Fruit fly (Drosophila melanogaster) whole organism, embryonic: Measurements from ENCODE around the gene Sidpn.
A peak's percentile ranks its signal among the peaks of the same experiment; 100 is the strongest.

Experiments
- Aef1 ChIP-seq: fragments of 200-800 bp; sonication (Bioruptor generic); IDR thresholded peaks from 3 replicates; pipeline ENCODE4 v1.3.6; 2022; ENCODE audit warnings: missing biosample characterization, missing genetic modification characterization
- B-H1 ChIP-seq: fragments of 200-800 bp; sonication (Bioruptor generic); IDR thresholded peaks from 3 replicates; pipeline ENCODE4 v1.3.6; 2022; ENCODE audit warnings: missing biosample characterization, missing genetic modification characterization
- C15 ChIP-seq: fragments of 200-800 bp; sonication (Bioruptor generic); IDR thresholded peaks from 3 replicates; pipeline ENCODE4 v1.3.6; 2022; ENCODE audit warnings: missing biosample characterization, missing genetic modification characterization
- CG10431 ChIP-seq: fragments of 200-800 bp; sonication (Bioruptor generic); optimal IDR thresholded peaks from 3 replicates; lab custom pipeline; 2018; ENCODE audit warnings: missing biosample characterization, mild to moderate bottlenecking, missing genetic modification characterization
- CG10462 ChIP-seq: fragments of 200-800 bp; sonication (Bioruptor generic); optimal IDR thresholded peaks from 2 replicates; lab custom pipeline; 2016; ENCODE audit warnings: missing biosample characterization, missing genetic modification characterization
- CG10543 ChIP-seq: fragments of 200-800 bp; sonication (Bioruptor generic); optimal IDR thresholded peaks from 3 replicates; lab custom pipeline; 2017; ENCODE audit warnings: missing biosample characterization, mild to moderate bottlenecking, missing genetic modification characterization, moderate library complexity
- CG10654 ChIP-seq: fragments of 200-800 bp; sonication (Bioruptor generic); optimal IDR thresholded peaks from 2 replicates; lab custom pipeline; 2016; ENCODE audit warnings: missing biosample characterization, missing genetic modification characterization
- CG11085 ChIP-seq: fragments of 200-800 bp; sonication (Bioruptor generic); IDR thresholded peaks from 2 replicates; pipeline ENCODE4 v1.3.6; 2022; ENCODE audit warnings: missing biosample characterization, missing genetic modification characterization
- CG11247 ChIP-seq: fragments of 200-800 bp; sonication (Bioruptor generic); IDR thresholded peaks from 2 replicates; pipeline ENCODE4 v1.3.6; 2022; ENCODE audit warnings: missing biosample characterization, missing genetic modification characterization
- CG11723 ChIP-seq: fragments of 200-800 bp; sonication (Bioruptor generic); optimal IDR thresholded peaks from 2 replicates; lab custom pipeline; 2017; ENCODE audit warnings: missing biosample characterization, mild to moderate bottlenecking, missing genetic modification characterization
- CG13296 ChIP-seq: fragments of 200-800 bp; sonication (Bioruptor generic); optimal IDR thresholded peaks from 3 replicates; lab custom pipeline; 2018; ENCODE audit warnings: missing biosample characterization, mild to moderate bottlenecking, missing genetic modification characterization
- CG13894 ChIP-seq: fragments of 200-800 bp; sonication (Bioruptor generic); optimal IDR thresholded peaks from 3 replicates; lab custom pipeline; 2018; ENCODE audit warnings: missing biosample characterization, mild to moderate bottlenecking, missing genetic modification characterization, moderate library complexity
- CG1602 ChIP-seq: fragments of 200-800 bp; sonication (Bioruptor generic); optimal IDR thresholded peaks from 3 replicates; lab custom pipeline; 2016; ENCODE audit warnings: missing biosample characterization, missing genetic modification characterization
- CG17829 ChIP-seq: fragments of 200-800 bp; optimal IDR thresholded peaks from 2 replicates; lab custom pipeline; 2019; ENCODE audit warnings: missing biosample characterization, mild to moderate bottlenecking, missing genetic modification characterization, moderate library complexity
- CG30020 ChIP-seq: fragments of 200-800 bp; optimal IDR thresholded peaks from 2 replicates; lab custom pipeline; 2019; ENCODE audit warnings: missing biosample characterization, mild to moderate bottlenecking, missing genetic modification characterization, moderate library complexity
- CG31224 ChIP-seq: fragments of 200-800 bp; sonication (Bioruptor generic); IDR thresholded peaks from 2 replicates; pipeline ENCODE4 v1.3.6; 2022; ENCODE audit warnings: missing biosample characterization, missing genetic modification characterization
- CG3407 ChIP-seq: fragments of 200-800 bp; sonication (Bioruptor generic); optimal IDR thresholded peaks from 2 replicates; lab custom pipeline; 2018; ENCODE audit warnings: missing biosample characterization, mild to moderate bottlenecking, missing genetic modification characterization
- CG5953 ChIP-seq: fragments of 200-800 bp; sonication (Bioruptor generic); IDR thresholded peaks from 2 replicates; pipeline ENCODE4 v1.3.6; 2022; ENCODE audit warnings: missing biosample characterization, missing genetic modification characterization
- CG6254 ChIP-seq: fragments of 200-800 bp; sonication (Bioruptor generic); optimal IDR thresholded peaks from 3 replicates; lab custom pipeline; 2017; ENCODE audit warnings: mild to moderate bottlenecking, missing biosample characterization, missing genetic modification reagents, missing genetic modification characterization
- CG7839 ChIP-seq: fragments of 200-800 bp; sonication (Bioruptor generic); optimal IDR thresholded peaks from 3 replicates; lab custom pipeline; 2018; ENCODE audit warnings: missing biosample characterization, mild to moderate bottlenecking, missing genetic modification characterization, moderate library complexity
- CG8924 ChIP-seq: fragments of 200-800 bp; optimal IDR thresholded peaks from 3 replicates; lab custom pipeline; 2019; ENCODE audit warnings: missing biosample characterization, mild to moderate bottlenecking, missing genetic modification characterization, moderate library complexity
- E2f1 ChIP-seq: fragments of 200-800 bp; sonication (Bioruptor generic); IDR thresholded peaks from 2 replicates; pipeline ENCODE4 v1.3.6; 2022; ENCODE audit warnings: missing biosample characterization, missing genetic modification characterization
- E2f2 ChIP-seq: fragments of 200-800 bp; sonication (Bioruptor generic); IDR thresholded peaks from 2 replicates; pipeline ENCODE4 v1.3.6; 2022; ENCODE audit warnings: missing biosample characterization, missing genetic modification characterization
- GATAe ChIP-seq: fragments of 200-800 bp; sonication (Bioruptor generic); conservative IDR thresholded peaks from 2 replicates; pipeline ENCODE4 v1.3.6; 2022; ENCODE audit warnings: missing biosample characterization, missing genetic modification characterization
- Hr78 ChIP-seq, 2 experiments: fragments of 200-800 bp in 1 of 2; fragments of >200 bp in 1 of 2; sonication (Bioruptor generic) in 1 of 2; optimal IDR thresholded peaks; 2 replicates each; lab custom pipeline; 2017 to 2019; ENCODE audit warnings: missing biosample characterization in 2 of 2, missing genetic modification characterization in 2 of 2, mild to moderate bottlenecking in 1 of 2, moderate library complexity in 1 of 2
- Med ChIP-seq: fragments of 200-800 bp; sonication (Bioruptor generic); peaks from one replicate; lab custom pipeline; 2016; ENCODE audit warnings: missing biosample characterization, missing genetic modification characterization, mild to moderate bottlenecking, inconsistent platforms, moderate library complexity
- NC2β ChIP-seq: fragments of 200-800 bp; sonication (Bioruptor generic); optimal IDR thresholded peaks from 2 replicates; lab custom pipeline; 2016; ENCODE audit warnings: missing biosample characterization, missing genetic modification characterization
- NfI ChIP-seq: fragments of 200-800 bp; sonication (Bioruptor generic); optimal IDR thresholded peaks from 3 replicates; lab custom pipeline; 2018; ENCODE audit warnings: missing biosample characterization, mild to moderate bottlenecking, missing genetic modification characterization, moderate library complexity
- Usf ChIP-seq: fragments of 200-800 bp; sonication (Bioruptor generic); optimal IDR thresholded peaks from 2 replicates; lab custom pipeline; 2017; ENCODE audit warnings: missing genotype, missing biosample characterization, missing genetic modification characterization
- YL-1 ChIP-seq: fragments of 200-800 bp; sonication (Bioruptor generic); optimal IDR thresholded peaks from 3 replicates; lab custom pipeline; 2017; ENCODE audit warnings: missing biosample characterization, mild to moderate bottlenecking, missing genetic modification characterization
- ap ChIP-seq: fragments of 200-800 bp; sonication (Bioruptor generic); IDR thresholded peaks from 2 replicates; pipeline ENCODE4 v1.3.6; 2022; ENCODE audit warnings: missing biosample characterization, missing genetic modification characterization
- ato ChIP-seq: fragments of 200-800 bp; sonication (Bioruptor generic); IDR thresholded peaks from 2 replicates; pipeline ENCODE4 v1.3.6; 2022; ENCODE audit warnings: missing biosample characterization, missing genetic modification characterization; ENCODE audit not compliant: partially characterized antibody
- bigmax ChIP-seq: fragments of 200-800 bp; sonication (Bioruptor generic); optimal IDR thresholded peaks from 2 replicates; lab custom pipeline; 2018; ENCODE audit warnings: missing biosample characterization, mild to moderate bottlenecking, missing genetic modification characterization
- cato ChIP-seq: fragments of 200-800 bp; sonication (Bioruptor generic); optimal IDR thresholded peaks from 2 replicates; lab custom pipeline; 2016; ENCODE audit warnings: missing biosample characterization, missing genetic modification characterization, borderline replicate concordance
- crol ChIP-seq: fragments of 200-800 bp; sonication (Bioruptor generic); IDR thresholded peaks from 2 replicates; pipeline ENCODE4 v1.3.6; 2022; ENCODE audit warnings: missing biosample characterization, missing genetic modification characterization
- crp ChIP-seq, 2 experiments: fragments of 200-800 bp; sonication (Bioruptor generic); optimal IDR thresholded peaks; 2 replicates in 1 of 2; 3 replicates in 1 of 2; lab custom pipeline; 2017; ENCODE audit warnings: missing biosample characterization in 2 of 2, missing genetic modification characterization in 2 of 2, mild to moderate bottlenecking in 1 of 2, moderate library complexity in 1 of 2
- insv ChIP-seq, 2 experiments: fragments of 200-800 bp; sonication (Bioruptor generic); optimal IDR thresholded peaks; 3 replicates each; lab custom pipeline; 2016 to 2018; ENCODE audit warnings: missing biosample characterization in 2 of 2, missing genetic modification characterization in 2 of 2
- knrl ChIP-seq: fragments of 200-800 bp; sonication (Bioruptor generic); IDR thresholded peaks from 3 replicates; pipeline ENCODE4 v1.3.6; 2022; ENCODE audit warnings: missing biosample characterization, missing genetic modification characterization; ENCODE audit not compliant: partially characterized antibody
- phol ChIP-seq: fragments of 200-800 bp; sonication (Bioruptor generic); optimal IDR thresholded peaks from 3 replicates; lab custom pipeline; 2018; ENCODE audit warnings: missing biosample characterization, mild to moderate bottlenecking, missing genetic modification characterization, moderate library complexity
- pzg ChIP-seq: fragments of 200-800 bp; sonication (Bioruptor generic); optimal IDR thresholded peaks from 3 replicates; lab custom pipeline; 2018; ENCODE audit warnings: missing biosample characterization, mild to moderate bottlenecking, missing genetic modification characterization, moderate library complexity
- run ChIP-seq: fragments of 200-800 bp; sonication (Bioruptor generic); optimal IDR thresholded peaks from 3 replicates; lab custom pipeline; 2018; ENCODE audit warnings: missing biosample characterization, mild to moderate bottlenecking, missing genetic modification characterization
- scrt ChIP-seq: fragments of 200-800 bp; sonication (Bioruptor generic); optimal IDR thresholded peaks from 2 replicates; lab custom pipeline; 2018; ENCODE audit warnings: missing biosample characterization, mild to moderate bottlenecking, missing genetic modification characterization, moderate library complexity
- tap ChIP-seq: fragments of 200-800 bp; optimal IDR thresholded peaks from 3 replicates; lab custom pipeline; 2019; ENCODE audit warnings: missing biosample characterization, mild to moderate bottlenecking, missing genetic modification characterization, moderate library complexity
- tin ChIP-seq: fragments of 200-800 bp; sonication (Bioruptor generic); optimal IDR thresholded peaks from 3 replicates; lab custom pipeline; 2016; ENCODE audit warnings: missing biosample characterization, missing genetic modification characterization
- trem ChIP-seq: fragments of 200-800 bp; optimal IDR thresholded peaks from 3 replicates; lab custom pipeline; 2019; ENCODE audit warnings: missing biosample characterization, mild to moderate bottlenecking, missing genetic modification characterization, moderate library complexity
- unc-4 ChIP-seq: fragments of 200-800 bp; sonication (Bioruptor generic); IDR thresholded peaks from 2 replicates; pipeline ENCODE4 v1.3.6; 2022; ENCODE audit warnings: missing biosample characterization, missing genetic modification characterization; ENCODE audit not compliant: partially characterized antibody
- zen2 ChIP-seq: fragments of 200-800 bp; sonication (Bioruptor generic); IDR thresholded peaks from 3 replicates; pipeline ENCODE4 v1.3.6; 2022; ENCODE audit warnings: missing biosample characterization, missing genetic modification characterization; ENCODE audit not compliant: partially characterized antibody

The Sidpn gene

DNA sequence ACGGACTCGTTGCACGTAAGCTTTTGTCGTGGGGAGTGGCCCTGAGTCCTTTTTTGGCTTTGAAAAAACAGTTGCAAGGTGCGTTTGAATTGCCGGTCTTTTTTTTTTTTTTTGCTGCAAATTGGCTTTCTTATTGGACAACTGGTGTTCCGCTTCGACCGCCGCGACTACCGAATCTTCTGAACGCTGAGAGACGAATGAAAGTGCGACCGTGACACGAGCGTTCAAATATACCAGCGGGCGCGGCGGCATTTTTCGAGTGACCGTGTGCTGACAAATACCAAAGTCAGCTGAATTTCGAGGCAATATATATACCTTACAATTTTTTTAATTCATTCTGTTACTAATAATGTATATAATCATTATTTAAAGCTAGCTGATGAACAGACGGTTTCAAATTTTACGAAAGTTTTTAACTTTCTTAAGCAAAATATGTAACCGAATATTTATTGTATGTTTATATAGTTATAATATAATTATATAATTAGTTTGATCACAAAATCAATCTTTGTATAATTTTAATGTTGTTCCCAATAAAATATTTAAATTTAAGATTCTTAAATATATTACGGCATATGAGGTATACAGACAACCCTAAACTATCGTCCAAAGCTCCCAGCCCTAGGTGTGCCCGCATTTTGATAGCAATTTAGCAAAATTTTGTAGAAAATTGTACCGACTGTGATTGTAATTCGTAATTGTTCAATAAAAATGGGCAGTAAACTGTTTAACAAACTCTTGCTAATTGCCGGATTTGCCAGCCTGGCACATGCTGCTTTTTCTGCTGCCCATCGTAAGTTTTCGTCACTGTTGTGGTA lies 40.2 kb upstream of the Sidpn start, which contains the start of the genes Swip-1 and EMC5 (continued):
- TF ChIP-seq GATAe (GFP tag; lab: Robert Waterston, UW) (no peak), tin (GFP tag; lab: Kevin White, UChicago) (peak; percentile 56), phol (tag; lab: Kevin White, UChicago) (peak; percentile 84), CG6254 (GFP tag; lab: Kevin White, UChicago) (peak; percentile 19), CG31224 (GFP tag; lab: Robert Waterston, UW) (0 out of 2 replicates have a peak, but pooled peaks have one; percentile 11), CG5953 (GFP tag; lab: Robert Waterston, UW) (no peak), Hr78 (GFP tag; optimal IDR thresholded peaks at IDR 0.05; lab: Kevin White, UChicago) (peak in 1 of 2 experiments; percentile 15), E2f1 (GFP tag; lab: Robert Waterston, UW) (peak; percentile 29; the same call in 1 of the 2 replicates), B-H1 (GFP tag; lab: Robert Waterston, UW) (peak; percentile 17; the same call in 1 of the 3 replicates), CG8924 (tag; lab: Kevin White, UChicago) (peak; percentile 79), crp (GFP tag; optimal IDR thresholded peaks at IDR 0.05; lab: Kevin White, UChicago) (peak in 1 of 2 experiments; percentile 62), CG11085 (GFP tag; lab: Robert Waterston, UW) (peak; percentile 54; the same call in 1 of the 2 replicates), CG17829 (tag; lab: Kevin White, UChicago) (peak; percentile 77), Usf (GFP tag; lab: Kevin White, UChicago) (peak; percentile 4), CG10462 (no peak), knrl (GFP tag; lab: Robert Waterston, UW) (peak; percentile 44; the same call in 1 of the 3 replicates), ap (GFP tag; lab: Robert Waterston, UW) (peak; percentile 27; the same call in 1 of the 2 replicates), tap (tag; lab: Kevin White, UChicago) (peak; percentile 45), unc-4 (GFP tag; lab: Robert Waterston, UW) (peak; percentile 58; the same call in 1 of the 2 replicates), trem (tag; lab: Kevin White, UChicago) (peak; percentile 60), CG1602 (peak; percentile 30), Med (GFP tag; lab: Kevin White, UChicago) (peak; percentile 86), CG11723 (GFP tag; lab: Kevin White, UChicago) (peak; percentile 28), crol (GFP tag; lab: Robert Waterston, UW) (0 out of 2 replicates have a peak, but pooled peaks have one; percentile 13), ato (GFP tag; lab: Robert Waterston, UW) (peak; percentile 55; the same call in 1 of the 2 replicates), CG10654 (peak; percentile 54), pzg (GFP tag; lab: Kevin White, UChicago) (peak; percentile 55), NC2β (no peak), YL-1 (no peak), NfI (GFP tag; lab: Kevin White, UChicago) (peak; percentile 2), CG11247 (GFP tag; lab: Robert Waterston, UW) (peak; percentile 64), cato (GFP tag; lab: Kevin White, UChicago) (peak; percentile 26), CG10543 (GFP tag; lab: Kevin White, UChicago) (peak; percentile 66), Aef1 (GFP tag; lab: Robert Waterston, UW) (peak; percentile 58; the same call in 2 of the 3 replicates), insv (GFP tag; optimal IDR thresholded peaks at IDR 0.05; lab: Kevin White, UChicago) (peak in 1 of 2 experiments; percentile 87), CG13296 (GFP tag; lab: Kevin White, UChicago) (peak; percentile 49), scrt (peak; percentile 33), CG3407 (GFP tag; lab: Kevin White, UChicago) (peak; percentile 13), zen2 (GFP tag; lab: Robert Waterston, UW) (0 out of 3 replicates have a peak, but pooled peaks have one; percentile 16), C15 (GFP tag; lab: Robert Waterston, UW) (0 out of 3 replicates have a peak, but pooled peaks have one; percentile 25), CG7839 (tag; lab: Kevin White, UChicago) (peak; percentile 73), CG13894 (tag; lab: Kevin White, UChicago) (peak; percentile 29), bigmax (GFP tag; lab: Kevin White, UChicago) (no peak), CG10431 (peak; percentile 58), run (peak; percentile 31), CG30020 (peak; percentile 65), E2f2 (GFP tag; lab: Robert Waterston, UW) (peak; percentile 69)
